Fruit fly (Drosophila melanogaster) whole organism, prepupa: ENCODE data around the gene CG10154.
A peak's percentile ranks its signal among the peaks of the same experiment; 100 is the strongest.

Source experiments
- CG10631 ChIP-seq: fragments of 200-800 bp; sonication (Bioruptor generic); optimal IDR thresholded peaks from 2 replicates; lab custom pipeline; 2016; ENCODE audit warnings: missing biosample characterization, missing genetic modification characterization
- CG16779 ChIP-seq: fragments of 200-800 bp; sonication (Bioruptor generic); optimal IDR thresholded peaks from 3 replicates; lab custom pipeline; 2017; ENCODE audit warnings: missing biosample characterization, mild to moderate bottlenecking, missing genetic modification characterization
- Gug ChIP-seq: fragments of 200-800 bp; sonication (Bioruptor generic); IDR thresholded peaks from 2 replicates; pipeline ENCODE4 v1.3.6; 2022; ENCODE audit warnings: missing biosample characterization, missing genetic modification characterization
- Hr39 ChIP-seq: fragments of 200-800 bp; sonication (Bioruptor generic); optimal IDR thresholded peaks from 2 replicates; lab custom pipeline; 2016; ENCODE audit warnings: missing biosample characterization, missing genetic modification characterization
- fkh ChIP-seq: fragments of 200-800 bp; sonication (Bioruptor generic); optimal IDR thresholded peaks from 3 replicates; lab custom pipeline; 2017; ENCODE audit warnings: missing biosample characterization, mild to moderate bottlenecking, missing genetic modification characterization, moderate library complexity
- salr ChIP-seq, 2 experiments: fragments of 200-800 bp; sonication (Bioruptor generic); optimal IDR thresholded peaks; 3 replicates each; lab custom pipeline; 2016 to 2018; ENCODE audit warnings: missing biosample characterization in 2 of 2, missing genetic modification characterization in 2 of 2, mild to moderate bottlenecking in 1 of 2
- svp ChIP-seq: fragments of 200-800 bp; sonication (Bioruptor generic); peaks from one replicate; lab custom pipeline; 2016; ENCODE audit warnings: missing biosample characterization, missing genetic modification characterization

dm6 chr3L:13479609-13480240, 42.8 kb upstream of the CG10154 start:
- TF ChIP-seq salr (GFP tag; optimal IDR thresholded peaks at IDR 0.05; lab: Kevin White, UChicago) (peak in 1 of 2 experiments; percentile 41), CG10631 (GFP tag; lab: Kevin White, UChicago) (peak; percentile 54), Hr39 (GFP tag; lab: Kevin White, UChicago) (peak; percentile 61), svp (GFP tag; lab: Kevin White, UChicago) (peak; percentile 75), fkh (no peak), CG16779 (tag; lab: Kevin White, UChicago) (peak; percentile 4), Gug (GFP tag; lab: Robert Waterston, UW) (peak; percentile 26; the same call in 1 of the 2 replicates)
